Fruit fly (Drosophila melanogaster) S2 (cell line): ENCODE measurements around the gene FASN1.

ENCODE experiments used
- CG8478 ChIP-seq: fragments of >200 bp; optimal IDR thresholded peaks from 2 replicates; lab custom pipeline; 2018
- CTCF ChIP-seq, 2 experiments: fragments of >200 bp; optimal IDR thresholded peaks; 2 replicates each; lab custom pipeline; 2018

DNA sequence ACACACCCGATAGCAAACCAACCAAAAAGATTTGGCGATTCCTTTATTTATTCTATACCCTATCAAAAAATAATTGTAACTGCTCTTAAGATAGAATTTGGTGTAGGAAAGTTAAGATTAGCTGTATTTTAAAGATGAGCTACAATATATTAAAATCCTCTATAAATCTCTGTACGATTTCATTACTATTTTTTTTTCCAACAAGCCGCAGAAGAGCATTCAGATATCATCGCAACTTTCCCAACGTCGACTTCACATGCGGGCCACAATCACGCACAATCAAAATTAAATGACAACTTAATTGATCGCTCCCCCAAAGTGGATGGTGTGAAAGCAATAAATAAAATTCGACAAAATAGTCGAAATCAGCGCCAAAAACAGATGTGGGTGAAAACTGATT lies 36.1 kb downstream of the FASN1 start:
- TF ChIP-seq CG8478 (lab: Kevin White, UChicago): no peak
- TF ChIP-seq CTCF (optimal IDR thresholded peaks at IDR 0.05; lab: Kevin White, UChicago): no peak
